Worm (Caenorhabditis elegans) whole organism, late embryonic: ENCODE data around the gene grd-1.

Experiments
- F13H6.1 ChIP-seq: sonication (generic microtip); optimal IDR thresholded peaks from 2 replicates; lab custom pipeline; 2016; ENCODE audit warnings: missing genetic modification characterization, missing compliant biosample characterization
- ama-1 ChIP-seq: fragments of 150-350 bp; optimal IDR thresholded peaks from 2 replicates; lab custom pipeline; 2014
- ets-4 ChIP-seq: sonication (generic microtip); optimal IDR thresholded peaks from 2 replicates; lab custom pipeline; 2016; ENCODE audit warnings: missing genetic modification characterization, missing compliant biosample characterization
- fkh-10 ChIP-seq: fragments of 150-350 bp; optimal IDR thresholded peaks from 2 replicates; lab custom pipeline; 2014; ENCODE audit warnings: missing biosample characterization, missing genetic modification reagents, missing genetic modification characterization
- hlh-30 ChIP-seq: sonication (generic microtip); optimal IDR thresholded peaks from 2 replicates; lab custom pipeline; 2017; ENCODE audit warnings: antibody characterized with exemption, missing genetic modification characterization, missing compliant biosample characterization; ENCODE audit not compliant: insufficient read depth
- pax-1 ChIP-seq: fragments of 150-350 bp; optimal IDR thresholded peaks from 2 replicates; lab custom pipeline; 2014; ENCODE audit warnings: missing biosample characterization, missing genetic modification characterization
- pha-4 ChIP-seq: fragments of 150-350 bp; optimal IDR thresholded peaks from 2 replicates; lab custom pipeline; 2018; ENCODE audit warnings: missing biosample characterization, missing genetic modification reagents, missing genetic modification characterization
- pqm-1 ChIP-seq: sonication (generic microtip); optimal IDR thresholded peaks from 2 replicates; lab custom pipeline; 2016; ENCODE audit warnings: missing genetic modification characterization, missing compliant biosample characterization
- ztf-16 ChIP-seq: sonication (generic microtip); optimal IDR thresholded peaks from 2 replicates; lab custom pipeline; 2017; ENCODE audit warnings: missing genetic modification characterization, missing compliant biosample characterization

DNA sequence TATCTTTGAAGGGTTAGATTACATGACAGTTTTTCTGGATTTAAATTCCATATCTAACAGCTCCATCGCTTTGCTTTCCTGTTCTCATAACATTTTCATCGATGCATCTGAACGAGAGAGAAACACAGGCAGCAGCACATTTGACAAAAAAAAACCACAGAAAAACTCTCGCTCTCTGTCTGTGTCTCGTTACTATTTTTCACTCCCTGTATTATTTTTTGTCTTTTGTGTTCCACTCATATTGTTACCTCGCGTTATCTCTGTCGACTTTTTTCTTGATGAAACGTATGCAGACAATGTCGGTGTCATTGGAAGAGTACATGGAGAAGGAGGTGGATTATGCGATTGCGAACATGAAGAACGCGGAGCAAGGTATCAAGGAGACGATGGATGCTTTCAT, 20.3 kb upstream of the grd-1 start, which contains the start of gene W04G3.11:
- TF ChIP-seq fkh-10 (GFP tag; lab: Kevin White, UChicago) (no peak), ama-1 (no peak), F13H6.1 (tag; lab: Kevin White, UChicago) (no peak), pha-4 (no peak), hlh-30 (tag; lab: Kevin White, UChicago) (no peak), pax-1 (no peak), ztf-16 (tag; lab: Kevin White, UChicago) (no peak), ets-4 (tag; lab: Kevin White, UChicago) (no peak), pqm-1 (tag; lab: Kevin White, UChicago) (no peak)
